Fruit fly (Drosophila melanogaster) whole organism, embryonic: ENCODE measurements around the gene Appl.

Source experiments
- Bgb ChIP-seq: fragments of 200-800 bp; sonication (Bioruptor generic); IDR thresholded peaks from 2 replicates; pipeline ENCODE4 v1.3.6; 2022; ENCODE audit warnings: missing biosample characterization, missing genetic modification characterization; ENCODE audit not compliant: partially characterized antibody
- BtbVII ChIP-seq: fragments of 200-800 bp; sonication (Bioruptor generic); optimal IDR thresholded peaks from 3 replicates; lab custom pipeline; 2017; ENCODE audit warnings: missing biosample characterization, mild to moderate bottlenecking, missing genetic modification characterization
- CG1024 ChIP-seq: fragments of 200-800 bp; sonication (Bioruptor generic); IDR thresholded peaks from 2 replicates; pipeline ENCODE4 v1.3.6; 2022; ENCODE audit warnings: missing biosample characterization, missing genetic modification characterization
- CG10321 ChIP-seq: fragments of 200-800 bp; sonication (Bioruptor generic); IDR thresholded peaks from 2 replicates; pipeline ENCODE4 v1.3.6; 2022; ENCODE audit warnings: missing biosample characterization, missing genetic modification characterization
- CG11093 ChIP-seq: fragments of 200-800 bp; sonication (Bioruptor generic); IDR thresholded peaks from 3 replicates; pipeline ENCODE4 v1.3.6; 2022; ENCODE audit warnings: missing biosample characterization, missing genetic modification characterization
- CG11560 ChIP-seq: fragments of 200-800 bp; sonication (Bioruptor generic); IDR thresholded peaks from 3 replicates; pipeline ENCODE4 v1.3.6; 2022; ENCODE audit warnings: missing biosample characterization, missing genetic modification characterization
- CG1233 ChIP-seq: fragments of 200-800 bp; sonication (Bioruptor generic); optimal IDR thresholded peaks from 4 replicates; lab custom pipeline; 2018; ENCODE audit warnings: missing biosample characterization, mild to moderate bottlenecking, missing genetic modification characterization
- CG12744 ChIP-seq: fragments of 200-800 bp; sonication (Bioruptor generic); optimal IDR thresholded peaks from 2 replicates; lab custom pipeline; 2016; ENCODE audit warnings: missing biosample characterization, missing genetic modification characterization
- CG13894 ChIP-seq: fragments of 200-800 bp; sonication (Bioruptor generic); optimal IDR thresholded peaks from 3 replicates; lab custom pipeline; 2018; ENCODE audit warnings: missing biosample characterization, mild to moderate bottlenecking, missing genetic modification characterization, moderate library complexity
- CG14667 ChIP-seq: fragments of 200-800 bp; sonication (Bioruptor generic); IDR thresholded peaks from 2 replicates; pipeline ENCODE4 v1.3.6; 2022; ENCODE audit warnings: missing biosample characterization, missing genetic modification characterization
- CG18476 ChIP-seq: fragments of 200-800 bp; sonication (Bioruptor generic); optimal IDR thresholded peaks from 2 replicates; lab custom pipeline; 2016; ENCODE audit warnings: missing biosample characterization, mild to moderate bottlenecking, missing genetic modification characterization
- CG18599 ChIP-seq: fragments of 200-800 bp; sonication (Bioruptor generic); optimal IDR thresholded peaks from 3 replicates; lab custom pipeline; 2017; ENCODE audit warnings: missing biosample characterization, missing genetic modification characterization, mild to moderate bottlenecking, moderate library complexity, missing genetic modification reagents
- CG18619 ChIP-seq: fragments of 200-800 bp; sonication (Bioruptor generic); optimal IDR thresholded peaks from 3 replicates; lab custom pipeline; 2017; ENCODE audit warnings: missing biosample characterization, mild to moderate bottlenecking, missing genetic modification characterization
- CG18764 ChIP-seq: fragments of 200-800 bp; sonication (Bioruptor generic); optimal IDR thresholded peaks from 3 replicates; lab custom pipeline; 2016; ENCODE audit warnings: missing biosample characterization, missing genetic modification characterization
- CG2202 ChIP-seq: fragments of 200-800 bp; sonication (Bioruptor generic); optimal IDR thresholded peaks from 2 replicates; lab custom pipeline; 2018; ENCODE audit warnings: missing biosample characterization, mild to moderate bottlenecking, missing genetic modification characterization
- CG2889 ChIP-seq: fragments of 200-800 bp; sonication (Bioruptor generic); IDR thresholded peaks from 3 replicates; pipeline ENCODE4 v1.3.6; 2022; ENCODE audit warnings: missing biosample characterization, missing genetic modification characterization
- CG31224 ChIP-seq: fragments of 200-800 bp; sonication (Bioruptor generic); IDR thresholded peaks from 2 replicates; pipeline ENCODE4 v1.3.6; 2022; ENCODE audit warnings: missing biosample characterization, missing genetic modification characterization
- CG33213 ChIP-seq: fragments of 200-800 bp; sonication (Bioruptor generic); optimal IDR thresholded peaks from 3 replicates; lab custom pipeline; 2016; ENCODE audit warnings: missing biosample characterization, missing genetic modification characterization
- CG4730 ChIP-seq: fragments of 200-800 bp; sonication (Bioruptor generic); IDR thresholded peaks from 2 replicates; pipeline ENCODE4 v1.3.6; 2022; ENCODE audit warnings: missing biosample characterization, missing genetic modification characterization
- CG4820 ChIP-seq: fragments of 200-800 bp; sonication (Bioruptor generic); optimal IDR thresholded peaks from 3 replicates; lab custom pipeline; 2016; ENCODE audit warnings: missing biosample characterization, missing genetic modification characterization
- CG6654 ChIP-seq: fragments of 200-800 bp; sonication (Bioruptor generic); optimal IDR thresholded peaks from 2 replicates; lab custom pipeline; 2017; ENCODE audit warnings: missing biosample characterization, mild to moderate bottlenecking, missing genetic modification characterization
- CG8944 ChIP-seq: fragments of 200-800 bp; sonication (Bioruptor generic); optimal IDR thresholded peaks from 3 replicates; lab custom pipeline; 2016; ENCODE audit warnings: missing biosample characterization, missing genetic modification characterization
- CG9727 ChIP-seq: fragments of 200-800 bp; sonication (Bioruptor generic); optimal IDR thresholded peaks from 3 replicates; lab custom pipeline; 2017; ENCODE audit warnings: missing biosample characterization, mild to moderate bottlenecking, missing genetic modification characterization
- CHES-1-like ChIP-seq: fragments of 200-800 bp; sonication (Bioruptor generic); optimal IDR thresholded peaks from 2 replicates; lab custom pipeline; 2016; ENCODE audit warnings: missing biosample characterization, missing genetic modification characterization
- Dfd ChIP-seq, 2 experiments: fragments of >200 bp; optimal IDR thresholded peaks; 2 replicates each; lab custom pipeline; 2017; ENCODE audit warnings: missing biosample characterization in 2 of 2, missing genetic modification characterization in 2 of 2
- GATAe ChIP-seq: fragments of 200-800 bp; sonication (Bioruptor generic); conservative IDR thresholded peaks from 2 replicates; pipeline ENCODE4 v1.3.6; 2022; ENCODE audit warnings: missing biosample characterization, missing genetic modification characterization
- HmgD ChIP-seq: fragments of 200-800 bp; sonication (Bioruptor generic); optimal IDR thresholded peaks from 3 replicates; lab custom pipeline; 2016; ENCODE audit warnings: missing biosample characterization, missing genetic modification characterization
- Hmx ChIP-seq: fragments of 200-800 bp; sonication (Bioruptor generic); optimal IDR thresholded peaks from 2 replicates; lab custom pipeline; 2016; ENCODE audit warnings: missing biosample characterization, missing genetic modification characterization
- Hr39 ChIP-seq: fragments of >200 bp; optimal IDR thresholded peaks from 2 replicates; lab custom pipeline; 2017
- Hsf ChIP-seq: fragments of 200-800 bp; sonication (Bioruptor generic); optimal IDR thresholded peaks from 3 replicates; lab custom pipeline; 2016; ENCODE audit warnings: missing biosample characterization, missing genetic modification characterization
- NC2α ChIP-seq: fragments of 200-800 bp; sonication (Bioruptor generic); optimal IDR thresholded peaks from 2 replicates; lab custom pipeline; 2016; ENCODE audit warnings: missing biosample characterization, missing genetic modification characterization
- Nf-YB ChIP-seq: fragments of 200-800 bp; sonication (Bioruptor generic); optimal IDR thresholded peaks from 3 replicates; lab custom pipeline; 2019; ENCODE audit warnings: missing biosample characterization, mild to moderate bottlenecking, missing genetic modification characterization, moderate library complexity
- Pdp1 ChIP-seq, 2 experiments: fragments of 200-800 bp; sonication (Bioruptor generic); optimal IDR thresholded peaks; 3 replicates each; lab custom pipeline; 2016; ENCODE audit warnings: missing biosample characterization in 2 of 2, missing genetic modification characterization in 2 of 2, mild to moderate bottlenecking in 1 of 2, moderate library complexity in 1 of 2
- Sin3A ChIP-seq: fragments of >200 bp; optimal IDR thresholded peaks from 2 replicates; lab custom pipeline; 2018
- Vsx1 ChIP-seq: fragments of 200-800 bp; sonication (Bioruptor generic); optimal IDR thresholded peaks from 2 replicates; lab custom pipeline; 2017; ENCODE audit warnings: missing biosample characterization, mild to moderate bottlenecking, missing genetic modification characterization, missing genetic modification reagents
- ac ChIP-seq: fragments of 200-800 bp; sonication (Bioruptor generic); optimal IDR thresholded peaks from 3 replicates; lab custom pipeline; 2017; ENCODE audit warnings: missing biosample characterization, mild to moderate bottlenecking, missing genetic modification characterization
- caup ChIP-seq: fragments of 200-800 bp; sonication (Bioruptor generic); optimal IDR thresholded peaks from 3 replicates; lab custom pipeline; 2017; ENCODE audit warnings: missing biosample characterization, mild to moderate bottlenecking, missing genetic modification characterization, moderate library complexity; ENCODE audit not compliant: severe bottlenecking
- dimm ChIP-seq: fragments of 200-800 bp; sonication (Bioruptor generic); IDR thresholded peaks from 2 replicates; pipeline ENCODE4 v1.3.6; 2022; ENCODE audit warnings: missing biosample characterization, missing genetic modification characterization
- dmrt99B ChIP-seq: fragments of 200-800 bp; sonication (Bioruptor generic); optimal IDR thresholded peaks from 2 replicates; lab custom pipeline; 2018; ENCODE audit warnings: missing biosample characterization, mild to moderate bottlenecking, missing genetic modification characterization, moderate library complexity
- emc ChIP-seq: fragments of 200-800 bp; sonication (Bioruptor generic); optimal IDR thresholded peaks from 2 replicates; lab custom pipeline; 2016; ENCODE audit warnings: missing biosample characterization, missing genetic modification characterization
- eyg ChIP-seq: fragments of 200-800 bp; sonication (Bioruptor generic); optimal IDR thresholded peaks from 3 replicates; lab custom pipeline; 2016; ENCODE audit warnings: missing biosample characterization, missing genetic modification characterization
- fd64A ChIP-seq: fragments of 200-800 bp; sonication (Bioruptor generic); optimal IDR thresholded peaks from 3 replicates; lab custom pipeline; 2018; ENCODE audit warnings: missing biosample characterization, mild to moderate bottlenecking, missing genetic modification characterization
- grn ChIP-seq: fragments of 200-800 bp; sonication (Bioruptor generic); optimal IDR thresholded peaks from 3 replicates; lab custom pipeline; 2017; ENCODE audit warnings: missing biosample characterization, missing genetic modification characterization
- hb ChIP-seq: fragments of 200-800 bp; sonication (Bioruptor generic); IDR thresholded peaks from 3 replicates; pipeline ENCODE4 v1.3.6; 2022; ENCODE audit warnings: missing biosample characterization, missing genetic modification characterization; ENCODE audit not compliant: partially characterized antibody
- insv ChIP-seq, 2 experiments: fragments of 200-800 bp; sonication (Bioruptor generic); optimal IDR thresholded peaks; 3 replicates each; lab custom pipeline; 2016 to 2018; ENCODE audit warnings: missing biosample characterization in 2 of 2, missing genetic modification characterization in 2 of 2
- ken ChIP-seq: fragments of 200-800 bp; sonication (Bioruptor generic); IDR thresholded peaks from 3 replicates; pipeline ENCODE4 v1.3.6; 2022; ENCODE audit warnings: missing biosample characterization, missing genetic modification characterization
- otp ChIP-seq: fragments of 200-800 bp; sonication (Bioruptor generic); IDR thresholded peaks from 3 replicates; pipeline ENCODE4, ENCODE4 v1.3.6; 2022; ENCODE audit warnings: missing biosample characterization, missing genetic modification characterization
- twi ChIP-seq: fragments of 200-800 bp; optimal IDR thresholded peaks from 2 replicates; lab custom pipeline; 2019; ENCODE audit warnings: missing biosample characterization, mild to moderate bottlenecking, missing genetic modification characterization, moderate library complexity
- usp ChIP-seq: fragments of >200 bp; optimal IDR thresholded peaks from 2 replicates; lab custom pipeline; 2017; ENCODE audit warnings: missing biosample characterization, missing genetic modification characterization
- zfh1 ChIP-seq: fragments of 200-800 bp; sonication (Bioruptor generic); IDR thresholded peaks from 3 replicates; pipeline ENCODE4 v1.3.6; 2022; ENCODE audit warnings: missing biosample characterization, missing genetic modification characterization

The Appl gene

dm6 chrX:522357-523043 lies 7.8 kb upstream of the Appl start (continued):
- TF ChIP-seq CG10321 (GFP tag; lab: Robert Waterston, UW) (no peak), CG18764 (peak; percentile 66), CG18619 (peak; percentile 84), CHES-1-like (GFP tag; lab: Kevin White, UChicago) (peak; percentile 88), insv (GFP tag; optimal IDR thresholded peaks at IDR 0.05; lab: Kevin White, UChicago) (no peak), CG4730 (GFP tag; lab: Robert Waterston, UW) (peak; percentile 70), zfh1 (GFP tag; lab: Robert Waterston, UW) (peak; percentile 90), BtbVII (peak; percentile 42), fd64A (GFP tag; lab: Kevin White, UChicago) (peak; percentile 70), ac (GFP tag; lab: Kevin White, UChicago) (no peak), CG18476 (GFP tag; lab: Kevin White, UChicago) (peak; percentile 10), CG18599 (GFP tag; lab: Kevin White, UChicago) (peak; percentile 94), otp (GFP tag; lab: Robert Waterston, UW) (peak; percentile 80; the same call in 2 of the 3 replicates), CG14667 (GFP tag; lab: Robert Waterston, UW) (peak; percentile 78), emc (GFP tag; lab: Kevin White, UChicago) (peak; percentile 24), CG13894 (peak; percentile 90), Hmx (GFP tag; lab: Kevin White, UChicago) (peak; percentile 29), GATAe (no peak; the same call in 1 of the 2 replicates), CG8944 (GFP tag; lab: Kevin White, UChicago) (peak; percentile 84), Vsx1 (GFP tag; lab: Kevin White, UChicago) (peak; percentile 32), hb (GFP tag; lab: Robert Waterston, UW) (no peak), CG4820 (peak; percentile 52), grn (GFP tag; lab: Kevin White, UChicago) (peak; percentile 32), CG1024 (peak; percentile 68), NC2α (GFP tag; lab: Kevin White, UChicago) (peak; percentile 17), Dfd (GFP tag; optimal IDR thresholded peaks at IDR 0.05; lab: Kevin White, UChicago) (no peak), Hsf (GFP tag; lab: Kevin White, UChicago) (peak; percentile 83), CG9727 (peak; percentile 57), Bgb (GFP tag; lab: Robert Waterston, UW) (peak; percentile 51; the same call in 1 of the 2 replicates), dmrt99B (tag; lab: Kevin White, UChicago) (peak; percentile 66), CG33213 (GFP tag; lab: Kevin White, UChicago) (peak; percentile 81), caup (peak; percentile 88), ken (peak; percentile 88), CG12744 (peak; percentile 71), CG2889 (GFP tag; lab: Robert Waterston, UW) (no peak; the same call in 2 of the 3 replicates), CG11560 (tag; lab: Robert Waterston, UW) (no peak; the same call in 2 of the 3 replicates), eyg (peak; percentile 85), CG31224 (peak; percentile 67), CG1233 (GFP tag; lab: Kevin White, UChicago) (peak; percentile 82), HmgD (peak; percentile 87), Nf-YB (GFP tag; lab: Kevin White, UChicago) (peak; percentile 39), CG6654 (GFP tag; lab: Kevin White, UChicago) (peak; percentile 8), dimm (GFP tag; lab: Robert Waterston, UW) (0 out of 2 replicates have a peak, but pooled peaks have one; percentile 48), Sin3A (lab: Kevin White, UChicago) (no peak), CG2202 (tag; lab: Kevin White, UChicago) (peak; percentile 53), usp (GFP tag; lab: Kevin White, UChicago) (no peak), CG11093 (GFP tag; lab: Robert Waterston, UW) (peak; percentile 69; the same call in 2 of the 3 replicates), Hr39 (lab: Kevin White, UChicago) (no peak), Pdp1 (GFP tag; optimal IDR thresholded peaks at IDR 0.05; lab: Kevin White, UChicago) (peak; percentile 83 to 87), twi (peak; percentile 38)
